Fruit fly (Drosophila melanogaster): Measurements from ENCODE around the gene CG2926.

CG2926 gene

dm6 chr3R:5547464-5547943, 40.7 kb downstream of the CG2926 start, which contains the start of gene CG2519 (continued):
- TF ChIP-seq Eip74EF (GFP tag; optimal IDR thresholded peaks at IDR 0.05) (no peak), CG12071 (GFP tag; optimal IDR thresholded peaks at IDR 0.05) (no peak), CG30431 (GFP tag; optimal IDR thresholded peaks at IDR 0.05) (no peak), Rfx (GFP tag; IDR thresholded peaks at IDR 0.05) (peak; percentile 86), CG18011 (GFP tag; optimal IDR thresholded peaks at IDR 0.05) (peak; percentile 7), esg (GFP tag; conservative IDR thresholded peaks at IDR 0.05) (0 out of 2 replicates have a peak, but pooled peaks have one; percentile 18), CG17802 (tag; optimal IDR thresholded peaks at IDR 0.05) (no peak), Elba2 (GFP tag; optimal IDR thresholded peaks at IDR 0.05) (peak; percentile 88), amos (GFP tag; IDR thresholded peaks at IDR 0.05; ENCODE audit: partially characterized antibody) (peak; percentile 98), Fer3 (tag; optimal IDR thresholded peaks at IDR 0.05) (no peak), fd3F (GFP tag; optimal IDR thresholded peaks at IDR 0.05) (no peak), CG2120 (GFP tag; optimal IDR thresholded peaks at IDR 0.05) (peak; percentile 81), CG12299 (tag; optimal IDR thresholded peaks at IDR 0.05) (peak; percentile 14), sisA (GFP tag; IDR thresholded peaks at IDR 0.05) (peak; percentile 55), CG7987 (GFP tag; optimal IDR thresholded peaks at IDR 0.05) (peak; percentile 82), CG15696 (tag; optimal IDR thresholded peaks at IDR 0.05) (peak; percentile 29), CG6272 (GFP tag; IDR thresholded peaks at IDR 0.05) (peak; percentile 36; the same call in 1 of the 2 replicates), MBD-R2 (GFP tag; IDR thresholded peaks at IDR 0.05) (peak; percentile 85), Drgx (GFP tag; IDR thresholded peaks at IDR 0.05) (peak; percentile 4; the same call in 1 of the 2 replicates), ab (GFP tag; optimal IDR thresholded peaks at IDR 0.05) (no peak), bbx (GFP tag; IDR thresholded peaks at IDR 0.05; ENCODE audit: partially characterized antibody) (peak; percentile 98), shn (GFP tag; optimal IDR thresholded peaks at IDR 0.05) (peak; percentile 65), sob (GFP tag; IDR thresholded peaks at IDR 0.05) (peak; percentile 78), CG4854 (GFP tag; optimal IDR thresholded peaks at IDR 0.05) (no peak), gfzf (GFP tag; optimal IDR thresholded peaks at IDR 0.05) (peak; percentile 42), CG1233 (GFP tag; optimal IDR thresholded peaks at IDR 0.05) (no peak), Hey (tag; optimal IDR thresholded peaks at IDR 0.05) (no peak), inv (GFP tag; IDR thresholded peaks at IDR 0.05; ENCODE audit: partially characterized antibody) (peak; percentile 91), Med (GFP tag) (peak; percentile 95), CG33213 (GFP tag; optimal IDR thresholded peaks at IDR 0.05) (peak; percentile 52), Ptx1 (GFP tag; IDR thresholded peaks at IDR 0.05) (peak; percentile 52; the same call in 1 of the 2 replicates), tin (GFP tag; optimal IDR thresholded peaks at IDR 0.05) (peak; percentile 61), Sox102F (GFP tag; optimal IDR thresholded peaks at IDR 0.05) (no peak), CG2875 (GFP tag; optimal IDR thresholded peaks at IDR 0.05) (no peak), Gug (GFP tag; IDR thresholded peaks at IDR 0.05) (peak; percentile 74; the same call in 2 of the 4 replicates), HLH3B (GFP tag; IDR thresholded peaks at IDR 0.05) (peak; percentile 55; the same call in 1 of the 2 replicates), CG30403 (GFP tag; optimal IDR thresholded peaks at IDR 0.05) (peak; percentile 68), row (GFP tag; IDR thresholded peaks at IDR 0.05) (peak; percentile 86), zen (tag; optimal IDR thresholded peaks at IDR 0.05) (no peak), CG13287 (GFP tag; IDR thresholded peaks at IDR 0.05; ENCODE audit: partially characterized antibody) (peak; percentile 91), unpg (GFP tag; optimal IDR thresholded peaks at IDR 0.05) (no peak), B-H1 (GFP tag; IDR thresholded peaks at IDR 0.05) (no peak), az2 (GFP tag; optimal IDR thresholded peaks at IDR 0.05) (peak; percentile 45), CG12236 (GFP tag; optimal IDR thresholded peaks at IDR 0.05) (no peak), Dad (GFP tag; optimal IDR thresholded peaks at IDR 0.05) (peak; percentile 36), CG17829 (tag; optimal IDR thresholded peaks at IDR 0.05) (peak; percentile 61), CG2129 (GFP tag; IDR thresholded peaks at IDR 0.05; ENCODE audit: partially characterized antibody) (peak; percentile 82), CG1832 (GFP tag; optimal IDR thresholded peaks at IDR 0.05) (no peak), Dref (GFP tag; IDR thresholded peaks at IDR 0.05) (peak; percentile 95), CG14050 (GFP tag; IDR thresholded peaks at IDR 0.05) (peak; percentile 14; the same call in 1 of the 3 replicates)
